Fruit fly (Drosophila melanogaster) whole organism, embryonic: ENCODE results near the gene grnd.

Source experiments
- CG10431 ChIP-seq: fragments of 200-800 bp; sonication (Bioruptor generic); optimal IDR thresholded peaks from 3 replicates; lab custom pipeline; 2018; ENCODE audit warnings: missing biosample characterization, mild to moderate bottlenecking, missing genetic modification characterization
- CG10979 ChIP-seq: fragments of 200-800 bp; sonication (Bioruptor generic); optimal IDR thresholded peaks from 2 replicates; lab custom pipeline; 2018; ENCODE audit warnings: missing biosample characterization, mild to moderate bottlenecking, missing genetic modification characterization, moderate library complexity
- CG11504 ChIP-seq: fragments of 200-800 bp; sonication (Bioruptor generic); optimal IDR thresholded peaks from 3 replicates; lab custom pipeline; 2019; ENCODE audit warnings: missing biosample characterization, mild to moderate bottlenecking, missing genetic modification characterization, moderate library complexity
- CG12659 ChIP-seq: fragments of 200-800 bp; sonication (Bioruptor generic); optimal IDR thresholded peaks from 3 replicates; lab custom pipeline; 2017; ENCODE audit warnings: mild to moderate bottlenecking, missing biosample characterization, missing genetic modification reagents, missing genetic modification characterization
- CG13123 ChIP-seq: fragments of 200-800 bp; sonication (Bioruptor generic); optimal IDR thresholded peaks from 2 replicates; lab custom pipeline; 2016; ENCODE audit warnings: missing biosample characterization, missing genetic modification characterization
- CG13287 ChIP-seq: fragments of 200-800 bp; sonication (Bioruptor generic); IDR thresholded peaks from 2 replicates; pipeline ENCODE4 v1.3.6; 2022; ENCODE audit warnings: missing biosample characterization, missing genetic modification characterization; ENCODE audit not compliant: partially characterized antibody
- CG14014 ChIP-seq: fragments of 200-800 bp; sonication (Bioruptor generic); IDR thresholded peaks from 2 replicates; pipeline ENCODE4 v1.3.6; 2022; ENCODE audit warnings: missing biosample characterization, missing genetic modification characterization
- CG1603 ChIP-seq: fragments of 200-800 bp; sonication (Bioruptor generic); optimal IDR thresholded peaks from 2 replicates; lab custom pipeline; 2019; ENCODE audit warnings: missing biosample characterization, mild to moderate bottlenecking, missing genetic modification characterization, moderate library complexity
- CG17361 ChIP-seq: fragments of 200-800 bp; sonication (Bioruptor generic); IDR thresholded peaks from 3 replicates; pipeline ENCODE4 v1.3.6; 2022; ENCODE audit warnings: missing biosample characterization, missing genetic modification characterization
- CG17802 ChIP-seq: fragments of 200-800 bp; sonication (Bioruptor generic); optimal IDR thresholded peaks from 2 replicates; lab custom pipeline; 2018; ENCODE audit warnings: missing biosample characterization, mild to moderate bottlenecking, missing genetic modification characterization, moderate library complexity
- CG18262 ChIP-seq: fragments of 200-800 bp; optimal IDR thresholded peaks from 3 replicates; lab custom pipeline; 2019; ENCODE audit warnings: missing biosample characterization, mild to moderate bottlenecking, missing genetic modification characterization, moderate library complexity
- CG2678 ChIP-seq: fragments of 200-800 bp; sonication (Bioruptor generic); optimal IDR thresholded peaks from 3 replicates; lab custom pipeline; 2019; ENCODE audit warnings: missing biosample characterization, mild to moderate bottlenecking, missing genetic modification characterization, moderate library complexity
- CG30431 ChIP-seq: fragments of 200-800 bp; sonication (Bioruptor generic); optimal IDR thresholded peaks from 2 replicates; lab custom pipeline; 2017; ENCODE audit warnings: missing biosample characterization, missing genetic modification characterization
- CG3163 ChIP-seq: fragments of 200-800 bp; sonication (Bioruptor generic); optimal IDR thresholded peaks from 3 replicates; lab custom pipeline; 2016; ENCODE audit warnings: missing biosample characterization, missing genetic modification characterization
- CG3838 ChIP-seq: fragments of 200-800 bp; sonication (Bioruptor generic); optimal IDR thresholded peaks from 3 replicates; lab custom pipeline; 2016; ENCODE audit warnings: missing biosample characterization, missing genetic modification characterization
- CG3995 ChIP-seq: fragments of 200-800 bp; sonication (Bioruptor generic); optimal IDR thresholded peaks from 3 replicates; lab custom pipeline; 2016; ENCODE audit warnings: missing biosample characterization, missing genetic modification characterization
- CG4360 ChIP-seq: fragments of 200-800 bp; sonication (Bioruptor generic); IDR thresholded peaks from 2 replicates; pipeline ENCODE4 v1.3.6; 2022; ENCODE audit warnings: missing biosample characterization, missing genetic modification characterization
- CG43689 ChIP-seq: fragments of 200-800 bp; sonication (Bioruptor generic); IDR thresholded peaks from 2 replicates; pipeline ENCODE4 v1.3.6; 2022; ENCODE audit warnings: missing biosample characterization, missing genetic modification characterization
- CG6654 ChIP-seq: fragments of 200-800 bp; sonication (Bioruptor generic); optimal IDR thresholded peaks from 2 replicates; lab custom pipeline; 2017; ENCODE audit warnings: missing biosample characterization, mild to moderate bottlenecking, missing genetic modification characterization
- CG6765 ChIP-seq: fragments of 200-800 bp; sonication (Bioruptor generic); optimal IDR thresholded peaks from 3 replicates; lab custom pipeline; 2017; ENCODE audit warnings: missing biosample characterization, mild to moderate bottlenecking, missing genetic modification characterization
- CG7839 ChIP-seq: fragments of 200-800 bp; sonication (Bioruptor generic); optimal IDR thresholded peaks from 3 replicates; lab custom pipeline; 2018; ENCODE audit warnings: missing biosample characterization, mild to moderate bottlenecking, missing genetic modification characterization, moderate library complexity
- CG8089 ChIP-seq: fragments of 200-800 bp; sonication (Bioruptor generic); optimal IDR thresholded peaks from 3 replicates; lab custom pipeline; 2016; ENCODE audit warnings: missing biosample characterization, missing genetic modification characterization
- CG8359 ChIP-seq: fragments of 200-800 bp; sonication (Bioruptor generic); optimal IDR thresholded peaks from 2 replicates; lab custom pipeline; 2017; ENCODE audit warnings: missing biosample characterization, mild to moderate bottlenecking, missing genetic modification characterization, borderline replicate concordance
- Dp ChIP-seq: fragments of 200-800 bp; sonication (Bioruptor generic); optimal IDR thresholded peaks from 2 replicates; lab custom pipeline; 2018; ENCODE audit warnings: missing biosample characterization, mild to moderate bottlenecking, missing genetic modification characterization, moderate library complexity
- Hey ChIP-seq: fragments of 200-800 bp; sonication (Bioruptor generic); optimal IDR thresholded peaks from 3 replicates; lab custom pipeline; 2018; ENCODE audit warnings: missing biosample characterization, mild to moderate bottlenecking, missing genetic modification characterization
- MBD-R2 ChIP-seq: fragments of 200-800 bp; sonication (Bioruptor generic); IDR thresholded peaks from 2 replicates; pipeline ENCODE4 v1.3.6; 2022; ENCODE audit warnings: missing biosample characterization, missing genetic modification characterization
- Neu2 ChIP-seq: fragments of 200-800 bp; sonication (Bioruptor generic); optimal IDR thresholded peaks from 3 replicates; lab custom pipeline; 2016; ENCODE audit warnings: missing biosample characterization, missing genetic modification characterization, borderline replicate concordance
- Nf-YA ChIP-seq: fragments of 200-800 bp; sonication (Bioruptor generic); IDR thresholded peaks from 2 replicates; pipeline ENCODE4 v1.3.6; 2022; ENCODE audit warnings: missing biosample characterization, missing genetic modification characterization
- Opbp ChIP-seq: fragments of 200-800 bp; sonication (Bioruptor generic); IDR thresholded peaks from 3 replicates; pipeline ENCODE4 v1.3.6; 2022; ENCODE audit warnings: missing biosample characterization, missing genetic modification characterization; ENCODE audit not compliant: partially characterized antibody
- Sox102F ChIP-seq: fragments of 200-800 bp; sonication (Bioruptor generic); optimal IDR thresholded peaks from 2 replicates; lab custom pipeline; 2018; ENCODE audit warnings: missing biosample characterization, mild to moderate bottlenecking, missing genetic modification characterization, moderate library complexity
- Ssrp ChIP-seq: fragments of 200-800 bp; sonication (Bioruptor generic); optimal IDR thresholded peaks from 2 replicates; lab custom pipeline; 2018; ENCODE audit warnings: missing biosample characterization, mild to moderate bottlenecking, missing genetic modification characterization, moderate library complexity
- aop ChIP-seq: fragments of 200-800 bp; sonication (Bioruptor generic); IDR thresholded peaks from 2 replicates; pipeline ENCODE4 v1.3.6; 2022; ENCODE audit warnings: missing biosample characterization, missing genetic modification characterization
- bigmax ChIP-seq: fragments of 200-800 bp; sonication (Bioruptor generic); optimal IDR thresholded peaks from 2 replicates; lab custom pipeline; 2018; ENCODE audit warnings: missing biosample characterization, mild to moderate bottlenecking, missing genetic modification characterization
- cas ChIP-seq: fragments of 200-800 bp; sonication (Bioruptor generic); IDR thresholded peaks from 2 replicates; pipeline ENCODE4 v1.3.6; 2022; ENCODE audit warnings: missing biosample characterization, missing genetic modification characterization
- ewg ChIP-seq: fragments of 200-800 bp; sonication (Bioruptor generic); optimal IDR thresholded peaks from 3 replicates; lab custom pipeline; 2017; ENCODE audit warnings: mild to moderate bottlenecking, missing biosample characterization, missing genetic modification reagents, missing genetic modification characterization
- fd96Cb ChIP-seq: fragments of 200-800 bp; sonication (Bioruptor generic); optimal IDR thresholded peaks from 2 replicates; lab custom pipeline; 2018; ENCODE audit warnings: missing biosample characterization, mild to moderate bottlenecking, missing genetic modification characterization, moderate library complexity
- gcm2 ChIP-seq: fragments of 200-800 bp; sonication (Bioruptor generic); optimal IDR thresholded peaks from 2 replicates; lab custom pipeline; 2016; ENCODE audit warnings: missing biosample characterization, missing genetic modification characterization
- gfzf ChIP-seq: fragments of 200-800 bp; sonication (Bioruptor generic); optimal IDR thresholded peaks from 2 replicates; lab custom pipeline; 2016; ENCODE audit warnings: missing biosample characterization, mild to moderate bottlenecking, missing genetic modification characterization, moderate library complexity
- ham ChIP-seq: fragments of 200-800 bp; sonication (Bioruptor generic); IDR thresholded peaks from 2 replicates; pipeline ENCODE4 v1.3.6; 2022; ENCODE audit warnings: missing biosample characterization, missing genetic modification characterization
- inv ChIP-seq: fragments of 200-800 bp; sonication (Bioruptor generic); IDR thresholded peaks from 2 replicates; pipeline ENCODE4 v1.3.6; 2022; ENCODE audit warnings: missing biosample characterization, missing genetic modification characterization; ENCODE audit not compliant: partially characterized antibody
- mirr ChIP-seq: fragments of 200-800 bp; sonication (Bioruptor generic); optimal IDR thresholded peaks from 3 replicates; lab custom pipeline; 2018; ENCODE audit warnings: missing biosample characterization, mild to moderate bottlenecking, missing genetic modification characterization
- nmo ChIP-seq: fragments of 200-800 bp; sonication (Bioruptor generic); optimal IDR thresholded peaks from 2 replicates; lab custom pipeline; 2018; ENCODE audit warnings: missing biosample characterization, mild to moderate bottlenecking, missing genetic modification characterization, moderate library complexity
- nom ChIP-seq: fragments of 200-800 bp; sonication (Bioruptor generic); optimal IDR thresholded peaks from 2 replicates; lab custom pipeline; 2017; ENCODE audit warnings: missing biosample characterization, missing genetic modification characterization, mild to moderate bottlenecking, moderate library complexity, missing genetic modification reagents
- pan ChIP-seq, 4 experiments: fragments of >200 bp in 3 of 4; fragments of 200-800 bp in 1 of 4; sonication (Bioruptor generic) in 1 of 4; optimal IDR thresholded peaks in 3 of 4; IDR thresholded peaks in 1 of 4; 2 replicates each; pipeline versions ENCODE4 v1.3.6 to Lab custom; 2017 to 2022; ENCODE audit warnings: missing biosample characterization in 2 of 4, missing genetic modification characterization in 2 of 4, mixed read lengths in 1 of 4
- sob ChIP-seq: fragments of 200-800 bp; sonication (Bioruptor generic); IDR thresholded peaks from 2 replicates; pipeline ENCODE4 v1.3.6; 2022; ENCODE audit warnings: missing biosample characterization, missing genetic modification characterization
- sr ChIP-seq: fragments of 200-800 bp; sonication (Bioruptor generic); IDR thresholded peaks from 3 replicates; pipeline ENCODE4 v1.3.6; 2022; ENCODE audit warnings: missing biosample characterization, missing genetic modification characterization
- trem ChIP-seq: fragments of 200-800 bp; optimal IDR thresholded peaks from 3 replicates; lab custom pipeline; 2019; ENCODE audit warnings: missing biosample characterization, mild to moderate bottlenecking, missing genetic modification characterization, moderate library complexity
- zf30C ChIP-seq: fragments of 200-800 bp; sonication (Bioruptor generic); optimal IDR thresholded peaks from 3 replicates; lab custom pipeline; 2018; ENCODE audit warnings: missing biosample characterization, mild to moderate bottlenecking, missing genetic modification characterization

Gene grnd

DNA sequence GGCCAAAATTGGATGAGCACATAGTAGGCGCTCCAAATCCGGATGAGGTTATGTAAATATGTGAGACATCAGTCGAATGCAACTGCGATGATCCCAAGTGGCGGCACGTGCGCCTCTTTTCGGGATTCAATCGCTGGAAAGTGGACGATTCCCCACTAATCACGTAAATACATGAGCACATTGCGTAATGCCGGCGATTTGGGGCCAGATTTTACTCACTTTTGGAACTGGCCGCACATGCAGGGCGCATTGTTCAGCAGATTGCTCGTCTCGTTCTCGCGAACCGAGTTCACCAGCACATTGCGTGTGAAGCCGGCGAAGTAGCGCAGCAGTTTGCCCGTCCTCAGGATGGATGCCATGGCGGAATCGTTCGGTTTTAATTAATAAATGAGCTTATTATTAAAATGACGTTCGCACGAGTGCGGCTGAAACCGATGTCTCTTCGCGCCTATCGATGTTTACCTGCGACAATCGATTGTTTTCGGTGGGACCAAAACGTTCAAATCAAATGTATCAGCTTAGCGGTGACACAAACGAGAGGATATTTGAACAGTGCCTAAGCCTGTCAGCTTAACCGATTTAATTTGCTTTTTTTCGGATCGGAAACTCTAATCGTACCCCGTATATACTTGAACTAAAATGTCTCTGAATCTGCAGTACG is 31.0 kb upstream of the grnd start, which contains the start of the genes bsf and Ntf-2r:
Gene bsf (minus strand): TSS at position 460 of the 661 bp plus-strand sequence.
Gene Ntf-2r (plus strand): TSS at position 522 of the 661 bp plus-strand sequence.
- TF ChIP-seq CG6654 (GFP tag; lab: Kevin White, UChicago): no peak
- TF ChIP-seq CG12659 (GFP tag; lab: Kevin White, UChicago): peak; percentile 11
- TF ChIP-seq fd96Cb (tag; lab: Kevin White, UChicago): no peak
- no peak for TF ChIP-seq CG10431 (GFP tag; lab: Kevin White, UChicago)
- peak; percentile 82 for TF ChIP-seq inv (GFP tag; lab: Robert Waterston, UW)
- no peak for TF ChIP-seq ham (GFP tag; lab: Robert Waterston, UW)
- TF ChIP-seq Opbp: peak; percentile 89
- TF ChIP-seq gfzf: peak; percentile 69
- TF ChIP-seq CG18262 (tag; lab: Kevin White, UChicago): no peak
- TF ChIP-seq CG11504: no peak
- TF ChIP-seq CG30431: no peak
- TF ChIP-seq cas (GFP tag; lab: Robert Waterston, UW): no peak
- no peak for TF ChIP-seq CG43689
- TF ChIP-seq sob (GFP tag; lab: Robert Waterston, UW): 0 out of 2 replicates have a peak, but pooled peaks have one; percentile 7
- no peak for TF ChIP-seq CG13123 (GFP tag; lab: Kevin White, UChicago)
- no peak for TF ChIP-seq CG17361
- peak; percentile 3 for TF ChIP-seq CG3163
- 0 out of 2 replicates have a peak, but pooled peaks have one; percentile 17 for TF ChIP-seq CG14014
- TF ChIP-seq ewg (GFP tag; lab: Kevin White, UChicago): no peak
- peak; percentile 26 for TF ChIP-seq nmo
- TF ChIP-seq CG8359 (GFP tag; lab: Kevin White, UChicago): no peak
- TF ChIP-seq Nf-YA: no peak
- TF ChIP-seq CG13287 (GFP tag; lab: Robert Waterston, UW): peak; percentile 94
- no peak for TF ChIP-seq Neu2 (GFP tag; lab: Kevin White, UChicago)
- TF ChIP-seq CG2678 (tag; lab: Kevin White, UChicago): no peak
- no peak for TF ChIP-seq CG10979 (tag; lab: Kevin White, UChicago)
- no peak for TF ChIP-seq sr
- no peak for TF ChIP-seq Sox102F
- TF ChIP-seq pan (optimal IDR thresholded peaks at IDR 0.05; lab: Kevin White, UChicago): no peak
- no peak for TF ChIP-seq pan (GFP tag; optimal IDR thresholded peaks at IDR 0.05 in 1 of 2, IDR thresholded peaks at IDR 0.05 in 1 of 2)
- no peak for TF ChIP-seq CG4360 (GFP tag; lab: Robert Waterston, UW)
- TF ChIP-seq CG7839 (tag; lab: Kevin White, UChicago): no peak
- peak; percentile 74 for TF ChIP-seq Dp
- TF ChIP-seq trem (tag; lab: Kevin White, UChicago): peak; percentile 33
- TF ChIP-seq gcm2: no peak
- TF ChIP-seq Hey: no peak
- TF ChIP-seq bigmax: peak; percentile 74
- peak; percentile 74 for TF ChIP-seq MBD-R2 (GFP tag; lab: Robert Waterston, UW)
- no peak for TF ChIP-seq mirr (GFP tag; lab: Kevin White, UChicago)
- peak; percentile 77 for TF ChIP-seq CG3995 (GFP tag; lab: Kevin White, UChicago)
- TF ChIP-seq CG8089 (GFP tag; lab: Kevin White, UChicago): no peak
- TF ChIP-seq CG1603 (tag; lab: Kevin White, UChicago): peak; percentile 76
- no peak for TF ChIP-seq aop (GFP tag; lab: Robert Waterston, UW)
- TF ChIP-seq Ssrp (tag; lab: Kevin White, UChicago): no peak
- peak; percentile 27 for TF ChIP-seq CG3838
- TF ChIP-seq CG6765 (GFP tag; lab: Kevin White, UChicago): no peak
- TF ChIP-seq nom (GFP tag; lab: Kevin White, UChicago): no peak
- TF ChIP-seq CG17802 (tag; lab: Kevin White, UChicago): peak; percentile 28
- TF ChIP-seq zf30C (GFP tag; lab: Kevin White, UChicago): no peak
